Worm (Caenorhabditis elegans) whole organism, early embryonic: ENCODE data around the gene fkh-8.

Experiments
- B0310.2 ChIP-seq: sonication (generic microtip); optimal IDR thresholded peaks from 2 replicates; lab custom pipeline; 2016; ENCODE audit warnings: mild to moderate bottlenecking, missing genetic modification characterization, missing compliant biosample characterization
- F13C5.2 ChIP-seq: sonication (generic microtip); optimal IDR thresholded peaks from 2 replicates; lab custom pipeline; 2017; ENCODE audit warnings: mild to moderate bottlenecking, missing genetic modification characterization, inconsistent platforms, missing compliant biosample characterization
- aly-1 ChIP-seq: sonication (generic microtip); optimal IDR thresholded peaks from 2 replicates; lab custom pipeline; 2016; ENCODE audit warnings: missing genetic modification characterization, missing compliant biosample characterization
- ama-1 ChIP-seq: fragments of 150-350 bp; optimal IDR thresholded peaks from 2 replicates; lab custom pipeline; 2014
- ceh-13 ChIP-seq: fragments of 200-800 bp; sonication (Bioruptor generic); optimal IDR thresholded peaks from 2 replicates; lab custom pipeline; 2018; ENCODE audit warnings: mild to moderate bottlenecking, missing genetic modification characterization, missing compliant biosample characterization
- ceh-36 ChIP-seq: sonication (generic microtip); optimal IDR thresholded peaks from 2 replicates; lab custom pipeline; 2016; ENCODE audit warnings: missing genetic modification characterization, inconsistent platforms, missing compliant biosample characterization
- ets-7 ChIP-seq: sonication (generic microtip); optimal IDR thresholded peaks from 2 replicates; lab custom pipeline; 2016; ENCODE audit warnings: missing genotype, missing genetic modification characterization, missing compliant biosample characterization
- flt-1 ChIP-seq: fragments of 200-800 bp; sonication (Bioruptor generic); IDR thresholded peaks from 2 replicates; pipeline ENCODE4 v1.3.6; 2022; ENCODE audit warnings: missing genetic modification characterization, missing compliant biosample characterization
- hmbx-1 ChIP-seq: sonication (generic microtip); optimal IDR thresholded peaks from 2 replicates; lab custom pipeline; 2016; ENCODE audit warnings: mild to moderate bottlenecking, missing genetic modification characterization, missing compliant biosample characterization
- hmg-4 ChIP-seq: fragments of 200-800 bp; sonication (Bioruptor generic); optimal IDR thresholded peaks from 2 replicates; lab custom pipeline; 2018; ENCODE audit warnings: mild to moderate bottlenecking, missing genetic modification characterization, missing compliant biosample characterization
- hnd-1 ChIP-seq: sonication (generic microtip); optimal IDR thresholded peaks from 2 replicates; lab custom pipeline; 2016; ENCODE audit warnings: missing genetic modification characterization, missing compliant biosample characterization
- pes-1 ChIP-seq: fragments of 200-800 bp; sonication (Bioruptor generic); IDR thresholded peaks from 2 replicates; pipeline ENCODE4 v1.3.6; 2022; ENCODE audit warnings: missing genetic modification reagents, missing genetic modification characterization, missing compliant biosample characterization
- scrt-1 ChIP-seq: fragments of 200-800 bp; sonication (Bioruptor generic); IDR thresholded peaks from 2 replicates; pipeline ENCODE4 v1.3.6; 2022; ENCODE audit warnings: missing genetic modification characterization, missing compliant biosample characterization
- sea-1 ChIP-seq: fragments of 200-800 bp; sonication (Bioruptor generic); conservative IDR thresholded peaks from 2 replicates; pipeline ENCODE4 v1.3.6; 2022; ENCODE audit warnings: missing genetic modification characterization, missing compliant biosample characterization
- tbx-11 ChIP-seq: fragments of 200-800 bp; sonication (Bioruptor generic); IDR thresholded peaks from 2 replicates; pipeline ENCODE4 v1.3.6; 2022; ENCODE audit warnings: missing genetic modification characterization, missing compliant biosample characterization
- tbx-37 ChIP-seq: fragments of 200-800 bp; sonication (Bioruptor generic); conservative IDR thresholded peaks from 2 replicates; pipeline ENCODE4 v1.3.6; 2022; ENCODE audit warnings: missing genetic modification reagents, missing genetic modification characterization, missing compliant biosample characterization
- tra-4 ChIP-seq: sonication (generic microtip); optimal IDR thresholded peaks from 2 replicates; lab custom pipeline; 2017; ENCODE audit warnings: missing genetic modification characterization, missing compliant biosample characterization

Gene fkh-8

DNA sequence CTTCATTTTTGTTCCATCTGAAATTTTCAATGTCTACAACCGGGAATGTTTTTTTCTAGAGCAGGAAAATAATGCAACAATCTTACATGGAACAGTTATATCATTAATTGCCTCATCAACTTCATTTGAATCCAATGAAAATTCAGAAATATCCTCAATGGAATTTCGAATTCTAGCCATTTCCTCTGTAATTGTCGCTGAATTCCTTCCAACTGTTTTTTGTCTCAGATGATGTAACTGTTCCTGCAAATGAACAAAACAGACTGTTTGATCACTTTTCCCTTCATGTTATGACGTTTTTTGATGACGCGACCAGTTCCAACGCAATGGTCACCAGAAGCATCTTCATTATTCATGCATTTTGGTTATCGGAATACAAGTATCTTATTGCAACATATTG lies 30.3 kb upstream of the fkh-8 start:
- no peak for TF ChIP-seq tbx-37 (GFP tag; lab: Robert Waterston, UW)
- TF ChIP-seq scrt-1, result no peak
- no peak for TF ChIP-seq flt-1 (GFP tag; lab: Robert Waterston, UW)
- TF ChIP-seq ets-7 (tag; lab: Kevin White, UChicago), result no peak
- TF ChIP-seq hmbx-1 (tag; lab: Kevin White, UChicago), result no peak
- TF ChIP-seq tra-4 (tag; lab: Kevin White, UChicago), result no peak
- no peak for TF ChIP-seq ama-1 (lab: Kevin White, UChicago)
- TF ChIP-seq sea-1 (GFP tag; lab: Robert Waterston, UW), result no peak
- TF ChIP-seq aly-1 (tag; lab: Kevin White, UChicago), result no peak

ce11 chrII:6219346-6219745 lies 28.2 kb upstream of the fkh-8 start, which contains the start of gene mks-2:
TSS of gene mks-2 (minus strand) at chrII:6219446.
- TF ChIP-seq F13C5.2 (no peak), B0310.2 (tag; lab: Kevin White, UChicago) (no peak), flt-1 (GFP tag; lab: Robert Waterston, UW) (no peak), ceh-13 (GFP tag; lab: Kevin White, UChicago) (no peak), ama-1 (lab: Kevin White, UChicago) (no peak), tbx-11 (no peak), tbx-37 (GFP tag; lab: Robert Waterston, UW) (no peak), hmg-4 (GFP tag; lab: Kevin White, UChicago) (no peak), hmbx-1 (tag; lab: Kevin White, UChicago) (no peak), sea-1 (GFP tag; lab: Robert Waterston, UW) (no peak), hnd-1 (tag; lab: Kevin White, UChicago) (no peak), aly-1 (tag; lab: Kevin White, UChicago) (no peak), ceh-36 (tag; lab: Kevin White, UChicago) (no peak), pes-1 (GFP tag; lab: Robert Waterston, UW) (no peak), ets-7 (tag; lab: Kevin White, UChicago) (no peak), tra-4 (tag; lab: Kevin White, UChicago) (no peak), scrt-1 (no peak)

DNA sequence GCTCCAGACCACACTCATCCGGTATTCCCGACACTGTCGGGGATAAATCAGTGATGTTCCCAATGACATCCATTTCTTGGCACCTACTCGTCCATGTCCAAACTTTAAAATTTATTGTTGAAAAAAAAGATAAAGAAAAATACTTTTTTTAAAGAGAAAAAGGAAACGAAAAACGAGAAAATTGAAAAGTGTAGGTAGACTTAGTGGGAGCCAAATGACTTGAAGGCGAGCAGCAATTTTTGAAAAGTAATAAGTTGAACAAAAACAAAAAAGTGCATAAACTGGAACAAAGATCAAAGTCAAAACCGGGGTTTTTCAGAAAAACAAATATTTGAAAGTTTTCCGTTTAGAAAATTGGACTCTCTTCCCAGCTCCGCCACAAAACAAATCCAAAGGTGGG lies 16.9 kb upstream of the fkh-8 start, which contains the start of gene daf-37:
TSS of gene daf-37 (minus strand) at position 101 of the 400 bp plus-strand sequence.
- TF ChIP-seq hnd-1 (tag; lab: Kevin White, UChicago), result no peak
- no peak for TF ChIP-seq tra-4 (tag; lab: Kevin White, UChicago)
- no peak for TF ChIP-seq tbx-37 (GFP tag; lab: Robert Waterston, UW)
- TF ChIP-seq sea-1 (GFP tag; lab: Robert Waterston, UW), result no peak
- no peak for TF ChIP-seq hmbx-1 (tag; lab: Kevin White, UChicago)
- no peak for TF ChIP-seq flt-1 (GFP tag; lab: Robert Waterston, UW)
- TF ChIP-seq ceh-13 (GFP tag; lab: Kevin White, UChicago), result no peak
- no peak for TF ChIP-seq aly-1 (tag; lab: Kevin White, UChicago)

- TF ChIP-seq B0310.2 (tag; lab: Kevin White, UChicago) (no peak), hnd-1 (tag; lab: Kevin White, UChicago) (no peak), tra-4 (tag; lab: Kevin White, UChicago) (no peak), flt-1 (GFP tag; lab: Robert Waterston, UW) (no peak), ceh-36 (tag; lab: Kevin White, UChicago) (no peak), ama-1 (lab: Kevin White, UChicago) (no peak), pes-1 (GFP tag; lab: Robert Waterston, UW) (no peak), tbx-11 (no peak), aly-1 (tag; lab: Kevin White, UChicago) (no peak), sea-1 (GFP tag; lab: Robert Waterston, UW) (no peak), ceh-13 (GFP tag; lab: Kevin White, UChicago) (no peak), tbx-37 (GFP tag; lab: Robert Waterston, UW) (no peak), ets-7 (tag; lab: Kevin White, UChicago) (no peak), hmbx-1 (tag; lab: Kevin White, UChicago) (no peak), scrt-1 (no peak), F13C5.2 (no peak), hmg-4 (GFP tag; lab: Kevin White, UChicago) (no peak)
Observed at ce11 chrII:6207252-6207651, 16.1 kb upstream of the fkh-8 start.

DNA sequence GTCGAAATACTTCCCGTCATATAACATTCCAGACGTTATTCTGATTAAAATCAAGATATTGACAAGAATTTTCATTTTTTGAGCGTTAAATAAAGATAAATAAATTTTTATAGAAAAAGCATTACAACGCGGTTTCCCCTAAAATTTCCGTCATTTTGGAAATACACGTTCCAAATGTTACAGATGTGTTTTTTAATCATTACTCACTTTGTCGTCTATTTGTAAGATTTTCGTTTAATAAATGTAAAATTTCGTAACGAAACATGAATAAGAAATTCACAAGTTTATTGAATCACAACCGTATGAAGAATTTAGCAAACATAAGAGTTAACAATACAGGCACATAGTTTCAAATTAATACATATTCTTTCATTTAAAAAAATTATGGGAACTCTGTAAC lies 11.7 kb upstream of the fkh-8 start, which contains the start of gene C30B5.17:
TSS of gene C30B5.17 (minus strand) at position 101 of the 400 bp plus-strand sequence.
- TF ChIP-seq hmbx-1 (tag; lab: Kevin White, UChicago) (no peak), ceh-36 (tag; lab: Kevin White, UChicago) (no peak), flt-1 (GFP tag; lab: Robert Waterston, UW) (no peak), ama-1 (lab: Kevin White, UChicago) (no peak), hnd-1 (tag; lab: Kevin White, UChicago) (no peak), sea-1 (GFP tag; lab: Robert Waterston, UW) (no peak), F13C5.2 (no peak)

DNA sequence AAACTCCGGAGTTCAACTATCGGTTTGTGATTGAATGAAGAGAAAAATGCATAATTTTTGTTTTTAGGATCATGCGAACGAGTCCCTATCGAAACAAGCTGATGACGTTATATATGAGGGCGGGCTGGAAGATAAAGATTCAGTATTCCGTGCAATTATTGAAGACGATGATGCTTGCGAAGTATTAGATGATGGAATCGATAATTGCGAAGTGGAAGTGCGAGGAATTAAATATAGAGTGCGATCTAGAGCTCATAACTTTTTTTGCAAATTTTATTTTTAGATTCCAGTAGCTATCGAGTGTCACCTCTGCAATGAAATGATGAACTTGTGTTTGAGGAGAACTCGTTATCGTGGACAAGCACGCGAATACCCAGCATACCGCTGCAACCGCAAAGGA lies 7.8 kb upstream of the fkh-8 start:
- TF ChIP-seq hmg-4 (GFP tag; lab: Kevin White, UChicago) (no peak), hnd-1 (tag; lab: Kevin White, UChicago) (no peak), F13C5.2 (no peak), ama-1 (lab: Kevin White, UChicago) (no peak), ceh-13 (GFP tag; lab: Kevin White, UChicago) (no peak)

DNA sequence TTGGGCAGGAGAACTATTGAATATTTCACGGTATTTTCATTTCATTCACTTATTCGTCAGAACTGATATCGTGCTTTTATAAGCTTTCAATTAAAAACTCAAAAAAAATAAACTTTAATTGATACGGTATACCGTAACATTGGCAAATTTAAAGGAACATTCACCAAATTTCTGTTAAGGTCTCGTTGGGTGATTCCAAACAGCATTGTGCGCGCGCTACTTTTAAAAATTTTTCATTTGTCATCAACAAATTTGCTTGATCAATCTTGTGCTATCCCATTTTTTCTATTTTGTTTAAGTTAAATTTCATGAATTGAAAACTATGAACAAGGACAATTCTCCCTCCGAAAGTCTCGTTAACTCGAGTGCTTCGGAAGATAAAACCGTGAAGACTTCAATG lies 7.3 kb upstream of the fkh-8 start, which contains the start of gene szy-4:
TSS of gene szy-4 (plus strand) at position 229 of the 400 bp plus-strand sequence.
- TF ChIP-seq B0310.2 (tag; lab: Kevin White, UChicago) (no peak), hmbx-1 (tag; lab: Kevin White, UChicago) (no peak), hmg-4 (GFP tag; lab: Kevin White, UChicago) (no peak), ceh-13 (GFP tag; lab: Kevin White, UChicago) (no peak), pes-1 (GFP tag; lab: Robert Waterston, UW) (no peak), ceh-36 (tag; lab: Kevin White, UChicago) (no peak), scrt-1 (no peak), F13C5.2 (no peak), aly-1 (tag; lab: Kevin White, UChicago) (no peak), ama-1 (lab: Kevin White, UChicago) (no peak), ets-7 (tag; lab: Kevin White, UChicago) (no peak), tbx-37 (GFP tag; lab: Robert Waterston, UW) (no peak), tra-4 (tag; lab: Kevin White, UChicago) (no peak), hnd-1 (tag; lab: Kevin White, UChicago) (no peak)
